Worm (Caenorhabditis elegans) whole organism, young adult: ENCODE data around the gene Y104H12D.2.

Experiments used
- F49E8.2 ChIP-seq: sonication (generic microtip); optimal IDR thresholded peaks from 3 replicates; lab custom pipeline; 2017; ENCODE audit warnings: missing genetic modification characterization, mild to moderate bottlenecking, missing compliant biosample characterization, antibody characterized with exemption, moderate library complexity; ENCODE audit not compliant: insufficient read depth
- ama-1 ChIP-seq, 3 experiments: fragments of 150-350 bp in 1 of 3; sonication (generic microtip) in 2 of 3; optimal IDR thresholded peaks; 2 replicates each; lab custom pipeline; 2014 to 2018; ENCODE audit warnings: missing biosample characterization in 2 of 3, missing genetic modification characterization in 2 of 3, missing genetic modification reagents in 2 of 3
- attf-5 ChIP-seq: fragments of 200-800 bp; sonication (Bioruptor generic); optimal IDR thresholded peaks from 2 replicates; lab custom pipeline; 2018; ENCODE audit warnings: mild to moderate bottlenecking, missing genetic modification characterization, missing compliant biosample characterization
- die-1 ChIP-seq: sonication (generic microtip); optimal IDR thresholded peaks from 2 replicates; lab custom pipeline; 2016; ENCODE audit warnings: missing genotype, mild to moderate bottlenecking, missing genetic modification characterization, missing compliant biosample characterization
- egrh-3 ChIP-seq: fragments of 200-800 bp; sonication (Bioruptor generic); IDR thresholded peaks from 2 replicates; pipeline ENCODE4 v1.3.6; 2022; ENCODE audit warnings: missing genetic modification reagents, missing genetic modification characterization, missing compliant biosample characterization
- ets-4 ChIP-seq: fragments of 200-800 bp; sonication (Bioruptor generic); optimal IDR thresholded peaks from 2 replicates; lab custom pipeline; 2018; ENCODE audit warnings: mild to moderate bottlenecking, missing genetic modification characterization, missing compliant biosample characterization
- nfyb-1 ChIP-seq: fragments of 200-800 bp; sonication (Bioruptor generic); IDR thresholded peaks from 2 replicates; pipeline ENCODE4 v1.3.6; 2022; ENCODE audit warnings: missing genetic modification reagents, missing genetic modification characterization, missing compliant biosample characterization
- nhr-27 ChIP-seq: fragments of 200-800 bp; sonication (Bioruptor generic); optimal IDR thresholded peaks from 2 replicates; lab custom pipeline; 2018; ENCODE audit warnings: mild to moderate bottlenecking, missing genetic modification characterization, moderate library complexity, missing compliant biosample characterization
- snpc-4 ChIP-seq, 5 experiments: fragments of 150-350 bp in 1 of 5; sonication (generic microtip) in 4 of 5; optimal IDR thresholded peaks; 2 replicates each; lab custom pipeline; 2014 to 2018; ENCODE audit warnings: missing genetic modification characterization in 5 of 5, missing biosample characterization in 3 of 5, antibody characterized with exemption in 2 of 5, mild to moderate bottlenecking in 2 of 5, missing compliant biosample characterization in 2 of 5, missing genotype in 2 of 5, moderate library complexity in 2 of 5, missing genetic modification reagents in 1 of 5
- somi-1 ChIP-seq: fragments of 200-800 bp; sonication (Bioruptor generic); optimal IDR thresholded peaks from 2 replicates; lab custom pipeline; 2018; ENCODE audit warnings: mild to moderate bottlenecking, missing genetic modification characterization, missing compliant biosample characterization
- tbx-9 ChIP-seq: sonication (generic microtip); optimal IDR thresholded peaks from 2 replicates; lab custom pipeline; 2016; ENCODE audit warnings: borderline replicate concordance, missing genetic modification characterization, inconsistent platforms, missing compliant biosample characterization

- TF ChIP-seq nfyb-1, result no peak
- TF ChIP-seq attf-5, result no peak
- TF ChIP-seq egrh-3 (GFP tag; lab: Robert Waterston, UW), result no peak
- no peak for TF ChIP-seq die-1 (tag; lab: Kevin White, UChicago)
- TF ChIP-seq nhr-27 (tag; lab: Kevin White, UChicago), result no peak
- TF ChIP-seq F49E8.2 (tag; lab: Kevin White, UChicago), result no peak
- no peak for TF ChIP-seq ama-1 (optimal IDR thresholded peaks at IDR 0.05; lab: Kevin White, UChicago)
- TF ChIP-seq ama-1 (GFP tag; optimal IDR thresholded peaks at IDR 0.05; lab: Kevin White, UChicago), result no peak
- TF ChIP-seq tbx-9 (tag; lab: Kevin White, UChicago), result no peak
- TF ChIP-seq snpc-4 (GFP tag; optimal IDR thresholded peaks at IDR 0.05; lab: Kevin White, UChicago), result no peak
- TF ChIP-seq snpc-4 (tag; optimal IDR thresholded peaks at IDR 0.05; lab: Kevin White, UChicago), result no peak
- no peak for TF ChIP-seq somi-1 (GFP tag; lab: Kevin White, UChicago)
- no peak for TF ChIP-seq ets-4 (GFP tag; lab: Kevin White, UChicago)
Observed at ce11 chrIV:1136658-1137057, 41.2 kb upstream of the Y104H12D.2 start, which contains the start of gene C44B12.6.
